Fruit fly (Drosophila melanogaster) whole organism, embryonic: ENCODE measurements around the gene Glut4EF.

Source experiments
- Adf1 ChIP-seq: fragments of 200-800 bp; sonication (Bioruptor generic); IDR thresholded peaks from 2 replicates; pipeline ENCODE4 v1.3.6; 2022; ENCODE audit warnings: missing biosample characterization, missing genetic modification characterization
- Blimp-1 ChIP-seq: fragments of 200-800 bp; sonication (Bioruptor generic); optimal IDR thresholded peaks from 3 replicates; lab custom pipeline; 2018; ENCODE audit warnings: missing biosample characterization, missing genetic modification characterization, mild to moderate bottlenecking, moderate library complexity, missing genetic modification reagents
- CG10565 ChIP-seq: fragments of 200-800 bp; sonication (Bioruptor generic); optimal IDR thresholded peaks from 3 replicates; lab custom pipeline; 2016; ENCODE audit warnings: missing biosample characterization, mild to moderate bottlenecking, missing genetic modification characterization
- CG15073 ChIP-seq: fragments of 200-800 bp; sonication (Bioruptor generic); optimal IDR thresholded peaks from 2 replicates; lab custom pipeline; 2016; ENCODE audit warnings: missing biosample characterization, missing genetic modification characterization
- CG15479 ChIP-seq: fragments of 200-800 bp; sonication (Bioruptor generic); optimal IDR thresholded peaks from 3 replicates; lab custom pipeline; 2019; ENCODE audit warnings: missing biosample characterization, mild to moderate bottlenecking, missing genetic modification characterization, moderate library complexity
- CG15601 ChIP-seq: fragments of 200-800 bp; sonication (Bioruptor generic); optimal IDR thresholded peaks from 3 replicates; lab custom pipeline; 2019; ENCODE audit warnings: missing biosample characterization, mild to moderate bottlenecking, missing genetic modification characterization, moderate library complexity
- CG17359 ChIP-seq: fragments of 200-800 bp; sonication (Bioruptor generic); optimal IDR thresholded peaks from 3 replicates; lab custom pipeline; 2018; ENCODE audit warnings: missing biosample characterization, mild to moderate bottlenecking, missing genetic modification characterization, moderate library complexity
- CG17385 ChIP-seq: fragments of 200-800 bp; sonication (Bioruptor generic); optimal IDR thresholded peaks from 3 replicates; lab custom pipeline; 2018; ENCODE audit warnings: missing biosample characterization, mild to moderate bottlenecking, missing genetic modification characterization
- CG2120 ChIP-seq: fragments of 200-800 bp; sonication (Bioruptor generic); optimal IDR thresholded peaks from 3 replicates; lab custom pipeline; 2016; ENCODE audit warnings: missing biosample characterization, missing genetic modification characterization
- CG2875 ChIP-seq: fragments of 200-800 bp; sonication (Bioruptor generic); optimal IDR thresholded peaks from 2 replicates; lab custom pipeline; 2017; ENCODE audit warnings: missing biosample characterization, mild to moderate bottlenecking, missing genetic modification characterization, missing genetic modification reagents
- CG32767 ChIP-seq: fragments of 200-800 bp; sonication (Bioruptor generic); IDR thresholded peaks from 2 replicates; pipeline ENCODE4 v1.3.6; 2022; ENCODE audit warnings: missing biosample characterization, missing genetic modification characterization
- CG33557 ChIP-seq: fragments of 200-800 bp; sonication (Bioruptor generic); optimal IDR thresholded peaks from 2 replicates; lab custom pipeline; 2019; ENCODE audit warnings: missing biosample characterization, mild to moderate bottlenecking, missing genetic modification characterization, moderate library complexity
- CG34224 ChIP-seq: fragments of 200-800 bp; sonication (Bioruptor generic); IDR thresholded peaks from 3 replicates; pipeline ENCODE4 v1.3.6; 2022; ENCODE audit warnings: missing biosample characterization, missing genetic modification characterization; ENCODE audit not compliant: partially characterized antibody
- CG43689 ChIP-seq: fragments of 200-800 bp; sonication (Bioruptor generic); IDR thresholded peaks from 2 replicates; pipeline ENCODE4 v1.3.6; 2022; ENCODE audit warnings: missing biosample characterization, missing genetic modification characterization
- CG4617 ChIP-seq: fragments of 200-800 bp; sonication (Bioruptor generic); optimal IDR thresholded peaks from 3 replicates; lab custom pipeline; 2016; ENCODE audit warnings: missing biosample characterization, missing genetic modification characterization, borderline replicate concordance
- CG6791 ChIP-seq: fragments of 200-800 bp; sonication (Bioruptor generic); IDR thresholded peaks from 3 replicates; pipeline ENCODE4 v1.3.6; 2022; ENCODE audit warnings: missing biosample characterization, missing genetic modification characterization; ENCODE audit not compliant: partially characterized antibody
- CG7839 ChIP-seq: fragments of 200-800 bp; sonication (Bioruptor generic); optimal IDR thresholded peaks from 3 replicates; lab custom pipeline; 2018; ENCODE audit warnings: missing biosample characterization, mild to moderate bottlenecking, missing genetic modification characterization, moderate library complexity
- CG8478 ChIP-seq: fragments of >200 bp; optimal IDR thresholded peaks from 2 replicates; lab custom pipeline; 2018
- CG9727 ChIP-seq: fragments of 200-800 bp; sonication (Bioruptor generic); optimal IDR thresholded peaks from 3 replicates; lab custom pipeline; 2017; ENCODE audit warnings: missing biosample characterization, mild to moderate bottlenecking, missing genetic modification characterization
- ERR ChIP-seq: fragments of 200-800 bp; sonication (Bioruptor generic); optimal IDR thresholded peaks from 2 replicates; lab custom pipeline; 2016; ENCODE audit warnings: missing biosample characterization, missing genetic modification characterization
- Lhr ChIP-seq: fragments of 200-800 bp; sonication (Bioruptor generic); optimal IDR thresholded peaks from 3 replicates; lab custom pipeline; 2017; ENCODE audit warnings: mild to moderate bottlenecking, missing biosample characterization, missing genetic modification reagents, missing genetic modification characterization
- Med ChIP-seq: fragments of 200-800 bp; sonication (Bioruptor generic); peaks from one replicate; lab custom pipeline; 2016; ENCODE audit warnings: missing biosample characterization, missing genetic modification characterization, mild to moderate bottlenecking, inconsistent platforms, moderate library complexity
- NC2β ChIP-seq: fragments of 200-800 bp; sonication (Bioruptor generic); optimal IDR thresholded peaks from 2 replicates; lab custom pipeline; 2016; ENCODE audit warnings: missing biosample characterization, missing genetic modification characterization
- NFAT ChIP-seq: fragments of 200-800 bp; sonication (Bioruptor generic); IDR thresholded peaks from 2 replicates; pipeline ENCODE4 v1.3.6; 2022; ENCODE audit warnings: missing biosample characterization, missing genetic modification characterization
- Nf-YA ChIP-seq: fragments of 200-800 bp; sonication (Bioruptor generic); IDR thresholded peaks from 2 replicates; pipeline ENCODE4 v1.3.6; 2022; ENCODE audit warnings: missing biosample characterization, missing genetic modification characterization
- Sox100B ChIP-seq: fragments of 200-800 bp; sonication (Bioruptor generic); optimal IDR thresholded peaks from 3 replicates; lab custom pipeline; 2018; ENCODE audit warnings: missing biosample characterization, mild to moderate bottlenecking, missing genetic modification characterization
- abd-A ChIP-seq: fragments of 200-800 bp; sonication (Bioruptor generic); optimal IDR thresholded peaks from 3 replicates; lab custom pipeline; 2019; ENCODE audit warnings: missing biosample characterization, mild to moderate bottlenecking, missing genetic modification characterization, moderate library complexity
- bab2 ChIP-seq: fragments of 200-800 bp; sonication (Bioruptor generic); optimal IDR thresholded peaks from 2 replicates; lab custom pipeline; 2016; ENCODE audit warnings: missing biosample characterization, missing genetic modification characterization
- crol ChIP-seq: fragments of 200-800 bp; sonication (Bioruptor generic); IDR thresholded peaks from 2 replicates; pipeline ENCODE4 v1.3.6; 2022; ENCODE audit warnings: missing biosample characterization, missing genetic modification characterization
- dan ChIP-seq: fragments of 200-800 bp; sonication (Bioruptor generic); IDR thresholded peaks from 2 replicates; pipeline ENCODE4 v1.3.6; 2022; ENCODE audit warnings: missing biosample characterization, missing genetic modification characterization
- dimm ChIP-seq: fragments of 200-800 bp; sonication (Bioruptor generic); IDR thresholded peaks from 2 replicates; pipeline ENCODE4 v1.3.6; 2022; ENCODE audit warnings: missing biosample characterization, missing genetic modification characterization
- dysf ChIP-seq: fragments of 200-800 bp; sonication (Bioruptor generic); IDR thresholded peaks from 3 replicates; pipeline ENCODE4 v1.3.6; 2022; ENCODE audit warnings: missing biosample characterization, missing genetic modification characterization
- gem ChIP-seq: fragments of 200-800 bp; sonication (Bioruptor generic); optimal IDR thresholded peaks from 2 replicates; lab custom pipeline; 2019; ENCODE audit warnings: missing biosample characterization, mild to moderate bottlenecking, missing genetic modification characterization, moderate library complexity
- grn ChIP-seq: fragments of 200-800 bp; sonication (Bioruptor generic); optimal IDR thresholded peaks from 3 replicates; lab custom pipeline; 2017; ENCODE audit warnings: missing biosample characterization, missing genetic modification characterization
- hb ChIP-seq: fragments of 200-800 bp; sonication (Bioruptor generic); IDR thresholded peaks from 3 replicates; pipeline ENCODE4 v1.3.6; 2022; ENCODE audit warnings: missing biosample characterization, missing genetic modification characterization; ENCODE audit not compliant: partially characterized antibody
- hbn ChIP-seq: fragments of 200-800 bp; sonication (Bioruptor generic); IDR thresholded peaks from 2 replicates; pipeline ENCODE4 v1.3.6; 2022; ENCODE audit warnings: missing biosample characterization, missing genetic modification characterization; ENCODE audit not compliant: partially characterized antibody
- nerfin-1 ChIP-seq: fragments of 200-800 bp; sonication (Bioruptor generic); optimal IDR thresholded peaks from 3 replicates; lab custom pipeline; 2019; ENCODE audit warnings: missing biosample characterization, mild to moderate bottlenecking, missing genetic modification characterization, moderate library complexity
- otp ChIP-seq: fragments of 200-800 bp; sonication (Bioruptor generic); IDR thresholded peaks from 3 replicates; pipeline ENCODE4, ENCODE4 v1.3.6; 2022; ENCODE audit warnings: missing biosample characterization, missing genetic modification characterization
- pb ChIP-seq: fragments of 200-800 bp; sonication (Bioruptor generic); optimal IDR thresholded peaks from 3 replicates; lab custom pipeline; 2016; ENCODE audit warnings: missing biosample characterization, missing genetic modification characterization
- pnt ChIP-seq: fragments of 200-800 bp; sonication (Bioruptor generic); optimal IDR thresholded peaks from 3 replicates; lab custom pipeline; 2016; ENCODE audit warnings: missing biosample characterization, missing genetic modification characterization
- pros ChIP-seq: fragments of 200-800 bp; sonication (Bioruptor generic); optimal IDR thresholded peaks from 3 replicates; lab custom pipeline; 2019; ENCODE audit warnings: missing biosample characterization, mild to moderate bottlenecking, missing genetic modification characterization, moderate library complexity
- pzg ChIP-seq: fragments of 200-800 bp; sonication (Bioruptor generic); optimal IDR thresholded peaks from 3 replicates; lab custom pipeline; 2018; ENCODE audit warnings: missing biosample characterization, mild to moderate bottlenecking, missing genetic modification characterization, moderate library complexity
- row ChIP-seq: fragments of 200-800 bp; sonication (Bioruptor generic); IDR thresholded peaks from 3 replicates; pipeline ENCODE4 v1.3.6; 2022; ENCODE audit warnings: missing biosample characterization, missing genetic modification characterization
- salm ChIP-seq: fragments of 200-800 bp; sonication (Bioruptor generic); optimal IDR thresholded peaks from 2 replicates; lab custom pipeline; 2018; ENCODE audit warnings: missing biosample characterization, mild to moderate bottlenecking, missing genetic modification characterization
- schlank ChIP-seq: fragments of 200-800 bp; sonication (Bioruptor generic); optimal IDR thresholded peaks from 2 replicates; lab custom pipeline; 2018; ENCODE audit warnings: missing biosample characterization, mild to moderate bottlenecking, missing genetic modification characterization
- tio ChIP-seq: fragments of 200-800 bp; sonication (Bioruptor generic); optimal IDR thresholded peaks from 2 replicates; lab custom pipeline; 2017; ENCODE audit warnings: missing biosample characterization, missing genetic modification characterization, inconsistent platforms
- toy ChIP-seq: fragments of 200-800 bp; sonication (Bioruptor generic); IDR thresholded peaks from 2 replicates; pipeline ENCODE4 v1.3.6; 2022; ENCODE audit warnings: missing biosample characterization, missing genetic modification characterization
- vfl ChIP-seq: fragments of 200-800 bp; sonication (Bioruptor generic); optimal IDR thresholded peaks from 2 replicates; lab custom pipeline; 2016; ENCODE audit warnings: missing biosample characterization, missing genetic modification characterization
- wor ChIP-seq: fragments of 200-800 bp; sonication (Bioruptor generic); IDR thresholded peaks from 2 replicates; pipeline ENCODE4 v1.3.6; 2022; ENCODE audit warnings: missing biosample characterization, missing genetic modification characterization

The Glut4EF gene

DNA sequence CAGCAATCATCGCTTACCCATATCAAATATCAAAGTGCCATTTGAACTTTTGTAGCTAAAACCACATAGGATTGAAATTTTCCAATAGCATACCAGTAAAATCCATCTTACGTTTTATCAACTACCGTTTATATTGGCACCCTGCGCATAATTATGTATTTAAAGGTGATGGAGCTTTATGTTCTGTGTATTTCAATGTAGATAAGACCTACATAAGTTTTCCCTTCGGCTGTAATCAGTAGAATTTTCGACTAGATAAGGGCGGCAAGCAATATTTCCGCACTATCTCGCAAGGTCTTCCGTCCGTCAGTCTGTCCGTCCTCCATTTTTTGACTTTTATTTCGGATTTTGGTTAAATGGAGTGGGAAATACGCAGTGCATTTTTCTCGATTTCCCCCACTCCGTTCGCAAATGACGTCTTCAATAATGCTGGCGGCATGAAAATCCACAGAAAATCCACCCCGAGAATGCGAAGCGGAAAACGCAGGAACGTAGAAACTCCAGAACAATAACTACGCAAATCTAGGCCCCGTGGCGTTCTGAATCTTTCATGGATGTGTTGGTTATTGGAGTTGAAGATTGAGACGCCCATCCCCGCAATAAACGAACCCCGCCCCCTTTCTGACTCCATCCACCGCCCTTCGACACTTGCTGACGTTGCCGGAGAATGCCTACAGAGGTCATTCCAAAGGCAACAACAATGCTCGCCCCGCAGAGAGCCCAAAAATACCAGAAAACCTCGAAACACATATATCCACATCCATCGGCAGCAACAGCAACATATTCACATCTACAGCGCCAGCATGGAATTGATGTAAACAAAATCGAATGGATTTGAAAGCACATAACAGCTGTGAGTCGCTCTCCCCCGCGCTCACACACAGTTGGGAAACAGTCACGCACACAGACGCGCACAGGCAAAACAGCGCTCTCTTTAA, 1.4 kb upstream of the Glut4EF start (continued):
- TF ChIP-seq CG43689 (GFP tag; lab: Robert Waterston, UW) (no peak), CG17385 (GFP tag; lab: Kevin White, UChicago) (peak; percentile 14), bab2 (GFP tag; lab: Kevin White, UChicago) (no peak), NC2β (no peak), salm (tag; lab: Kevin White, UChicago) (no peak), CG7839 (tag; lab: Kevin White, UChicago) (no peak), CG15601 (tag; lab: Kevin White, UChicago) (no peak), nerfin-1 (tag; lab: Kevin White, UChicago) (peak; percentile 77), toy (GFP tag; lab: Robert Waterston, UW) (no peak), ERR (GFP tag; lab: Kevin White, UChicago) (peak; percentile 96), gem (tag; lab: Kevin White, UChicago) (peak; percentile 19), Med (GFP tag; lab: Kevin White, UChicago) (peak; percentile 44), CG15479 (GFP tag; lab: Kevin White, UChicago) (no peak), CG33557 (GFP tag; lab: Kevin White, UChicago) (no peak), vfl (GFP tag; lab: Kevin White, UChicago) (no peak), hb (GFP tag; lab: Robert Waterston, UW) (no peak), otp (no peak), CG10565 (GFP tag; lab: Kevin White, UChicago) (no peak), Blimp-1 (GFP tag; lab: Kevin White, UChicago) (no peak), dysf (GFP tag; lab: Robert Waterston, UW) (no peak), grn (GFP tag; lab: Kevin White, UChicago) (peak; percentile 47), dimm (GFP tag; lab: Robert Waterston, UW) (no peak), CG34224 (GFP tag; lab: Robert Waterston, UW) (no peak), CG2875 (GFP tag; lab: Kevin White, UChicago) (peak; percentile 5), CG17359 (tag; lab: Kevin White, UChicago) (peak; percentile 12), CG9727 (GFP tag; lab: Kevin White, UChicago) (no peak), Adf1 (GFP tag; lab: Robert Waterston, UW) (no peak; the same call in 1 of the 2 replicates), hbn (GFP tag; lab: Robert Waterston, UW) (no peak), Nf-YA (GFP tag; lab: Robert Waterston, UW) (no peak), CG6791 (no peak), Lhr (no peak), NFAT (no peak), pros (GFP tag; lab: Kevin White, UChicago) (peak; percentile 77), tio (no peak), crol (peak; percentile 70), CG32767 (no peak), CG4617 (GFP tag; lab: Kevin White, UChicago) (no peak), pzg (GFP tag; lab: Kevin White, UChicago) (no peak), CG8478 (no peak), row (GFP tag; lab: Robert Waterston, UW) (no peak), Sox100B (GFP tag; lab: Kevin White, UChicago) (no peak), schlank (no peak), wor (GFP tag; lab: Robert Waterston, UW) (no peak), pnt (GFP tag; lab: Kevin White, UChicago) (no peak), pb (GFP tag; lab: Kevin White, UChicago) (no peak), dan (no peak), abd-A (tag; lab: Kevin White, UChicago) (peak; percentile 96), CG15073 (GFP tag; lab: Kevin White, UChicago) (no peak), CG2120 (GFP tag; lab: Kevin White, UChicago) (no peak)
